Fruit fly (Drosophila melanogaster): ENCODE results near the gene beat-VII.

The beat-VII gene

DNA sequence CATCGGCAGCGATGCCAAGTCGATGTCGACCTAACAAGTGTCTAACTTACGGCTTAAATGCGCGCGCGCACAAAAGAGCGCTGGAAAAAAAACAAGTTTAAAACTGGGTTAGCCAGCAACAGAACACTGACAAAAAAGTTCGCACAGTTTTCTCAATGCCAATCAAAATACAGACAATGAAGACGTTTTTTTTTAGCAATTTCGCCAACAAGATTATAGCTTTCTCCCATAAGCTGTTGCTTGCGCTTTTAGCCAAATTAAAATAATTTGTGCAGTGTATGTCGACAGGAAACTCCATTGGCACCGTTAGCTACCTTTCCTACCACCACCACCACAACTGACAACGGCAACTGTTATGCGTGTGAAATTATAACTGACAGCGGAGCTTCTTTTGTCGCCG lies 27.2 kb downstream of the beat-VII start (continued):
- TF ChIP-seq Dip3 (GFP tag; optimal IDR thresholded peaks at IDR 0.05): peak; percentile 32
- TF ChIP-seq MBD-R2 (GFP tag; IDR thresholded peaks at IDR 0.05): no peak
- TF ChIP-seq lbe (GFP tag; optimal IDR thresholded peaks at IDR 0.05): no peak
- peak; percentile 26 for TF ChIP-seq CoRest (tag; optimal IDR thresholded peaks at IDR 0.05)
- TF ChIP-seq repo (GFP tag; optimal IDR thresholded peaks at IDR 0.05): peak; percentile 3
- TF ChIP-seq CG2678 (tag; optimal IDR thresholded peaks at IDR 0.05): peak; percentile 64
- no peak for TF ChIP-seq Opbp (GFP tag; IDR thresholded peaks at IDR 0.05; ENCODE audit: partially characterized antibody)
- peak; percentile 52; the same call in 1 of the 3 replicates for TF ChIP-seq Aef1 (GFP tag; IDR thresholded peaks at IDR 0.05)
- TF ChIP-seq CG16815 (GFP tag; optimal IDR thresholded peaks at IDR 0.05): no peak
- no peak for TF ChIP-seq p53 (GFP tag; optimal IDR thresholded peaks at IDR 0.05)
- TF ChIP-seq sna (GFP tag; IDR thresholded peaks at IDR 0.05; ENCODE audit: partially characterized antibody): no peak
- TF ChIP-seq Nf-YA (GFP tag; IDR thresholded peaks at IDR 0.05): peak; percentile 36; the same call in 1 of the 2 replicates
- no peak for TF ChIP-seq kni (GFP tag; optimal IDR thresholded peaks at IDR 0.05)
- peak; percentile 12; the same call in 1 of the 2 replicates for TF ChIP-seq CG9215 (GFP tag; IDR thresholded peaks at IDR 0.05)
- peak; percentile 42 for TF ChIP-seq CG13624 (GFP tag; optimal IDR thresholded peaks at IDR 0.05)
- TF ChIP-seq Chrac-16 (GFP tag; optimal IDR thresholded peaks at IDR 0.05): no peak
- TF ChIP-seq NC2β (GFP tag; optimal IDR thresholded peaks at IDR 0.05): no peak
- no peak for TF ChIP-seq Kr (GFP tag; optimal IDR thresholded peaks at IDR 0.05)
- TF ChIP-seq CG11093 (GFP tag; IDR thresholded peaks at IDR 0.05): 0 out of 3 replicates have a peak, but pooled peaks have one; percentile 24
- peak; percentile 34 for TF ChIP-seq pnt (GFP tag; optimal IDR thresholded peaks at IDR 0.05)
- TF ChIP-seq ERR (GFP tag; optimal IDR thresholded peaks at IDR 0.05): no peak
- no peak for TF ChIP-seq kay (GFP tag; optimal IDR thresholded peaks at IDR 0.05)
- TF ChIP-seq CG11456 (GFP tag; IDR thresholded peaks at IDR 0.05): peak; percentile 30; the same call in 1 of the 3 replicates
- TF ChIP-seq bab2 (GFP tag; optimal IDR thresholded peaks at IDR 0.05): peak; percentile 48
- TF ChIP-seq zfh2 (GFP tag; optimal IDR thresholded peaks at IDR 0.05): peak; percentile 45
- TF ChIP-seq CG6272 (GFP tag; IDR thresholded peaks at IDR 0.05): peak; percentile 25; the same call in 1 of the 2 replicates
- TF ChIP-seq CG17186 (GFP tag; optimal IDR thresholded peaks at IDR 0.05): no peak
- TF ChIP-seq schlank (tag; optimal IDR thresholded peaks at IDR 0.05): no peak
- TF ChIP-seq gt (GFP tag; IDR thresholded peaks at IDR 0.05): no peak
- TF ChIP-seq Ravus (GFP tag; IDR thresholded peaks at IDR 0.05): no peak
- TF ChIP-seq CG8089 (GFP tag; optimal IDR thresholded peaks at IDR 0.05): no peak
- TF ChIP-seq fd3F (GFP tag; optimal IDR thresholded peaks at IDR 0.05): no peak
- TF ChIP-seq crol (GFP tag; IDR thresholded peaks at IDR 0.05): no peak
- TF ChIP-seq nmo (GFP tag; optimal IDR thresholded peaks at IDR 0.05): peak; percentile 32
- TF ChIP-seq stc (GFP tag; IDR thresholded peaks at IDR 0.05): peak; percentile 40; the same call in 1 of the 2 replicates
- peak; percentile 65 for TF ChIP-seq sisA (GFP tag; IDR thresholded peaks at IDR 0.05)
- peak; percentile 14 for TF ChIP-seq luna (GFP tag; optimal IDR thresholded peaks at IDR 0.05)
- peak; percentile 52 for TF ChIP-seq mam (GFP tag; optimal IDR thresholded peaks at IDR 0.05)
- TF ChIP-seq jing (GFP tag; optimal IDR thresholded peaks at IDR 0.05): no peak
- TF ChIP-seq phol (tag; optimal IDR thresholded peaks at IDR 0.05): no peak
- TF ChIP-seq mirr (GFP tag; optimal IDR thresholded peaks at IDR 0.05): no peak
- peak; percentile 51 for TF ChIP-seq ewg (GFP tag; optimal IDR thresholded peaks at IDR 0.05)
- TF ChIP-seq CG2889 (GFP tag; IDR thresholded peaks at IDR 0.05): 0 out of 3 replicates have a peak, but pooled peaks have one; percentile 7
- no peak for TF ChIP-seq Dll (GFP tag; IDR thresholded peaks at IDR 0.05; ENCODE audit: partially characterized antibody)
- TF ChIP-seq CG13287 (GFP tag; IDR thresholded peaks at IDR 0.05; ENCODE audit: partially characterized antibody): no peak
- peak; percentile 54 for TF ChIP-seq BtbVII (GFP tag; optimal IDR thresholded peaks at IDR 0.05)
- TF ChIP-seq B-H2 (GFP tag; optimal IDR thresholded peaks at IDR 0.05): no peak
- no peak for TF ChIP-seq Dp (GFP tag; optimal IDR thresholded peaks at IDR 0.05)
- no peak for TF ChIP-seq CG30020 (tag; optimal IDR thresholded peaks at IDR 0.05)
- TF ChIP-seq hbn (GFP tag; IDR thresholded peaks at IDR 0.05; ENCODE audit: partially characterized antibody): no peak
- no peak for TF ChIP-seq hkb (optimal IDR thresholded peaks at IDR 0.05)
- TF ChIP-seq hkb (GFP tag; IDR thresholded peaks at IDR 0.05): peak; percentile 69
